Worm (Caenorhabditis elegans) whole organism, L4 larva: ENCODE data around the gene C18A3.11.

Experiments
- F10B5.3 ChIP-seq: sonication (generic microtip); optimal IDR thresholded peaks from 2 replicates; lab custom pipeline; 2016; ENCODE audit warnings: mild to moderate bottlenecking, missing genetic modification characterization, missing compliant biosample characterization
- ZK546.5 ChIP-seq, 2 experiments: sonication (generic microtip); optimal IDR thresholded peaks; 2 replicates each; lab custom pipeline; 2017; ENCODE audit warnings: missing biosample characterization in 2 of 2, missing genetic modification characterization in 2 of 2
- aha-1 ChIP-seq: fragments of 150-350 bp; peaks from one replicate; lab custom pipeline; 2014; ENCODE audit warnings: missing biosample characterization, missing genetic modification characterization
- aly-2 ChIP-seq: sonication (generic microtip); optimal IDR thresholded peaks from 2 replicates; lab custom pipeline; 2018; ENCODE audit warnings: missing biosample characterization, missing genetic modification characterization
- ceh-28 ChIP-seq: fragments of 150-350 bp; optimal IDR thresholded peaks from 2 replicates; lab custom pipeline; 2014; ENCODE audit warnings: missing biosample characterization, missing genetic modification reagents, missing genetic modification characterization
- ceh-82 ChIP-seq: sonication (generic microtip); optimal IDR thresholded peaks from 2 replicates; lab custom pipeline; 2017; ENCODE audit warnings: missing biosample characterization, missing genetic modification characterization
- cey-2 ChIP-seq: sonication (generic microtip); optimal IDR thresholded peaks from 3 replicates; lab custom pipeline; 2017; ENCODE audit warnings: missing genetic modification characterization, mild to moderate bottlenecking, missing compliant biosample characterization, antibody characterized with exemption, borderline replicate concordance; ENCODE audit not compliant: insufficient read depth
- daf-16 ChIP-seq, 3 experiments: sonication (generic microtip); optimal IDR thresholded peaks; 2 replicates each; lab custom pipeline; 2016 to 2017; ENCODE audit warnings: missing genetic modification characterization in 3 of 3, missing genetic modification reagents in 3 of 3, mild to moderate bottlenecking in 2 of 3, missing compliant biosample characterization in 2 of 3, missing biosample characterization in 1 of 3, moderate library complexity in 1 of 3
- daf-19 ChIP-seq: fragments of 200-800 bp; sonication (Bioruptor generic); conservative IDR thresholded peaks from 2 replicates; pipeline ENCODE4 v1.3.6; 2022; ENCODE audit warnings: missing genetic modification characterization, missing compliant biosample characterization
- dmd-6 ChIP-seq: fragments of 200-800 bp; sonication (Bioruptor generic); IDR thresholded peaks from 2 replicates; pipeline ENCODE4 v1.3.6; 2022; ENCODE audit warnings: missing genetic modification reagents, missing genetic modification characterization, missing compliant biosample characterization
- duxl-1 ChIP-seq: sonication (generic microtip); optimal IDR thresholded peaks from 2 replicates; lab custom pipeline; 2016; ENCODE audit warnings: mild to moderate bottlenecking, missing genetic modification characterization, moderate library complexity, missing compliant biosample characterization; ENCODE audit not compliant: poor library complexity
- egl-27 ChIP-seq: sonication (generic microtip); optimal IDR thresholded peaks from 3 replicates; lab custom pipeline; 2017; ENCODE audit warnings: missing biosample characterization, missing genetic modification reagents, missing genetic modification characterization
- fkh-10 ChIP-seq: fragments of 150-350 bp; optimal IDR thresholded peaks from 2 replicates; lab custom pipeline; 2014; ENCODE audit warnings: missing biosample characterization, missing genetic modification reagents, missing genetic modification characterization
- lin-1 ChIP-seq: fragments of 200-800 bp; sonication (Bioruptor generic); IDR thresholded peaks from 2 replicates; pipeline ENCODE4 v1.3.6; 2022; ENCODE audit warnings: missing genetic modification reagents, missing genetic modification characterization, missing compliant biosample characterization
- lin-29 ChIP-seq: fragments of 200-800 bp; sonication (Bioruptor generic); IDR thresholded peaks from 2 replicates; pipeline ENCODE4 v1.3.6; 2022; ENCODE audit warnings: missing genetic modification reagents, missing genetic modification characterization, missing compliant biosample characterization
- lir-3 ChIP-seq: sonication (generic microtip); optimal IDR thresholded peaks from 2 replicates; lab custom pipeline; 2016; ENCODE audit warnings: mild to moderate bottlenecking, missing genetic modification characterization, missing compliant biosample characterization
- lsy-2 ChIP-seq, 2 experiments: fragments of 150-350 bp in 1 of 2; sonication (generic microtip) in 1 of 2; optimal IDR thresholded peaks; 2 replicates each; lab custom pipeline; 2014 to 2017; ENCODE audit warnings: missing biosample characterization in 2 of 2, missing genetic modification characterization in 2 of 2
- madf-9 ChIP-seq: fragments of 200-800 bp; sonication (Bioruptor generic); conservative IDR thresholded peaks from 2 replicates; pipeline ENCODE4 v1.3.6; 2022; ENCODE audit warnings: missing genetic modification reagents, missing genetic modification characterization, missing compliant biosample characterization
- nhr-102 ChIP-seq: sonication (generic microtip); optimal IDR thresholded peaks from 2 replicates; lab custom pipeline; 2016; ENCODE audit warnings: mild to moderate bottlenecking, missing genetic modification characterization, moderate library complexity, missing compliant biosample characterization
- nhr-111 ChIP-seq: fragments of 200-800 bp; sonication (Bioruptor generic); optimal IDR thresholded peaks from 2 replicates; lab custom pipeline; 2018; ENCODE audit warnings: mild to moderate bottlenecking, missing genetic modification characterization, missing compliant biosample characterization
- nhr-28 ChIP-seq: fragments of 150-350 bp; optimal IDR thresholded peaks from 2 replicates; lab custom pipeline; 2014; ENCODE audit warnings: missing biosample characterization, missing genetic modification characterization
- nhr-42 ChIP-seq: fragments of 200-800 bp; sonication (Bioruptor generic); IDR thresholded peaks from 2 replicates; pipeline ENCODE4 v1.3.6; 2022; ENCODE audit warnings: missing genetic modification characterization, missing compliant biosample characterization
- nhr-48 ChIP-seq: sonication (generic microtip); optimal IDR thresholded peaks from 2 replicates; lab custom pipeline; 2016; ENCODE audit warnings: mild to moderate bottlenecking, missing genetic modification characterization, missing compliant biosample characterization
- nhr-76 ChIP-seq: fragments of 150-350 bp; optimal IDR thresholded peaks from 2 replicates; lab custom pipeline; 2014; ENCODE audit warnings: missing biosample characterization, missing genetic modification characterization
- pqm-1 ChIP-seq: sonication (generic microtip); optimal IDR thresholded peaks from 2 replicates; lab custom pipeline; 2017; ENCODE audit warnings: missing biosample characterization, missing genetic modification characterization
- saeg-2 ChIP-seq: fragments of 200-800 bp; sonication (Bioruptor generic); IDR thresholded peaks from 2 replicates; pipeline ENCODE4 v1.3.6; 2022; ENCODE audit warnings: missing genetic modification reagents, missing genetic modification characterization, missing compliant biosample characterization
- sdz-12 ChIP-seq: fragments of 200-800 bp; sonication (Bioruptor generic); optimal IDR thresholded peaks from 2 replicates; lab custom pipeline; 2018; ENCODE audit warnings: mild to moderate bottlenecking, missing genetic modification characterization, missing compliant biosample characterization
- tra-1 ChIP-seq: fragments of 200-800 bp; sonication (Bioruptor generic); IDR thresholded peaks from 2 replicates; pipeline ENCODE4 v1.3.6; 2022; ENCODE audit warnings: missing genetic modification reagents, missing genetic modification characterization, missing compliant biosample characterization
- unc-39 ChIP-seq: sonication (generic microtip); optimal IDR thresholded peaks from 2 replicates; lab custom pipeline; 2017; ENCODE audit warnings: missing biosample characterization, missing genetic modification characterization
- unc-62 ChIP-seq, 3 experiments: fragments of 150-350 bp in 1 of 3; sonication (generic microtip); optimal IDR thresholded peaks in 2 of 3; peaks in 1 of 3; 1 replicate in 1 of 3; 2 replicates in 2 of 3; lab custom pipeline; 2014 to 2017; ENCODE audit warnings: missing biosample characterization in 3 of 3, missing genetic modification characterization in 3 of 3, missing genetic modification reagents in 3 of 3, missing genotype in 1 of 3
- zag-1 ChIP-seq: fragments of 150-350 bp; optimal IDR thresholded peaks from 2 replicates; lab custom pipeline; 2014; ENCODE audit warnings: missing biosample characterization, missing genetic modification characterization
- zip-11 ChIP-seq: fragments of 200-800 bp; sonication (Bioruptor generic); IDR thresholded peaks from 2 replicates; pipeline ENCODE4 v1.3.6; 2022; ENCODE audit warnings: missing genetic modification characterization, missing compliant biosample characterization
- ztf-7 ChIP-seq: fragments of 150-350 bp; optimal IDR thresholded peaks from 2 replicates; lab custom pipeline; 2014; ENCODE audit warnings: missing biosample characterization, missing genetic modification characterization

C18A3.11 gene

ce11 chrII:5772547-5773142 lies 41.8 kb downstream of the C18A3.11 start (continued):
- TF ChIP-seq daf-16 (GFP tag; optimal IDR thresholded peaks at IDR 0.05; lab: Kevin White, UChicago) (peak in 1 of 2 experiments; percentile 33), daf-16 (tag; optimal IDR thresholded peaks at IDR 0.05; lab: Kevin White, UChicago) (no peak), ceh-82 (tag; lab: Kevin White, UChicago) (no peak), ZK546.5 (tag; optimal IDR thresholded peaks at IDR 0.05; lab: Kevin White, UChicago) (no peak), sdz-12 (GFP tag; lab: Kevin White, UChicago) (no peak), nhr-28 (tag; lab: Kevin White, UChicago) (peak; percentile 34)

- TF ChIP-seq madf-9 (GFP tag; lab: Robert Waterston, UW) (no peak), unc-62 (GFP tag; optimal IDR thresholded peaks at IDR 0.05 in 1 of 2; lab: Kevin White, UChicago) (peak in 1 of 2 experiments; percentile 20), unc-62 (tag; optimal IDR thresholded peaks at IDR 0.05; lab: Kevin White, UChicago) (no peak)
Observed at ce11 chrII:5774120-5774519, 43.3 kb downstream of the C18A3.11 start, which contains the start of the genes dmd-5 and F10C1.1. Gene dmd-5, minus strand, starts transcription at chrII:5774220. Gene F10C1.1, plus strand, starts transcription at chrII:5774229.

ce11 chrII:5774879-5775278 lies 44.0 kb downstream of the C18A3.11 start:
- no peak for TF ChIP-seq lsy-2 (tag; optimal IDR thresholded peaks at IDR 0.05; lab: Kevin White, UChicago)
- no peak for TF ChIP-seq nhr-76
- no peak for TF ChIP-seq fkh-10 (GFP tag; lab: Kevin White, UChicago)
- TF ChIP-seq egl-27 (tag; lab: Kevin White, UChicago), result no peak
- TF ChIP-seq pqm-1 (tag; lab: Kevin White, UChicago), result no peak
- TF ChIP-seq lin-29 (GFP tag; lab: Robert Waterston, UW), result no peak
- no peak for TF ChIP-seq tra-1
- no peak for TF ChIP-seq ceh-28 (tag; lab: Kevin White, UChicago)
- no peak for TF ChIP-seq zip-11 (GFP tag; lab: Robert Waterston, UW)
- TF ChIP-seq lin-1, result no peak
- no peak for TF ChIP-seq saeg-2
- no peak for TF ChIP-seq daf-16 (GFP tag; optimal IDR thresholded peaks at IDR 0.05; lab: Kevin White, UChicago)
- no peak for TF ChIP-seq daf-16 (tag; optimal IDR thresholded peaks at IDR 0.05; lab: Kevin White, UChicago)
- no peak for TF ChIP-seq F10B5.3 (tag; lab: Kevin White, UChicago)
- no peak for TF ChIP-seq lir-3 (tag; lab: Kevin White, UChicago)
- TF ChIP-seq ztf-7 (tag; lab: Kevin White, UChicago), result no peak
- TF ChIP-seq sdz-12 (GFP tag; lab: Kevin White, UChicago), result no peak
- TF ChIP-seq nhr-111 (GFP tag; lab: Kevin White, UChicago), result no peak
- TF ChIP-seq unc-39 (tag; lab: Kevin White, UChicago), result no peak

- no peak for TF ChIP-seq tra-1
- no peak for TF ChIP-seq daf-19 (GFP tag; lab: Robert Waterston, UW)
- TF ChIP-seq nhr-42 (GFP tag; lab: Robert Waterston, UW), result no peak
- no peak for TF ChIP-seq nhr-48
- no peak for TF ChIP-seq cey-2 (tag; lab: Kevin White, UChicago)
- no peak for TF ChIP-seq ZK546.5 (tag; optimal IDR thresholded peaks at IDR 0.05; lab: Kevin White, UChicago)
- TF ChIP-seq nhr-102 (tag; lab: Kevin White, UChicago), result no peak
- no peak for TF ChIP-seq aha-1 (tag; lab: Kevin White, UChicago)
- no peak for TF ChIP-seq duxl-1
- no peak for TF ChIP-seq aly-2 (tag; lab: Kevin White, UChicago)
- TF ChIP-seq dmd-6 (GFP tag; lab: Robert Waterston, UW), result no peak
- TF ChIP-seq zag-1, result no peak
Observed at ce11 chrII:5777372-5777771, 46.5 kb downstream of the C18A3.11 start.
